Worm (Caenorhabditis elegans) whole organism, midembryonic: ENCODE results near the gene F46C3.2.
"Not testable (repeated sequence)": the region's sequence is repeated elsewhere in the genome, so short reads cannot be mapped to it uniquely, and the experiment has no call there.

Experiments used
- T22C8.4 ChIP-seq: fragments of 200-800 bp; sonication (Bioruptor generic); IDR thresholded peaks from 2 replicates; pipeline ENCODE4 v1.3.6; 2022; ENCODE audit warnings: missing genetic modification characterization, missing compliant biosample characterization
- cog-1 ChIP-seq: sonication (generic microtip); optimal IDR thresholded peaks from 2 replicates; lab custom pipeline; 2016; ENCODE audit warnings: missing genetic modification characterization, missing compliant biosample characterization
- flt-1 ChIP-seq: fragments of 200-800 bp; sonication (Bioruptor generic); IDR thresholded peaks from 2 replicates; pipeline ENCODE4 v1.3.6; 2022; ENCODE audit warnings: missing genetic modification characterization, missing compliant biosample characterization
- klf-2 ChIP-seq: fragments of 200-800 bp; sonication (Bioruptor generic); conservative IDR thresholded peaks from 2 replicates; pipeline ENCODE4 v1.3.6; 2022; ENCODE audit warnings: missing genetic modification reagents, missing genetic modification characterization, missing compliant biosample characterization
- med-1 ChIP-seq: sonication (generic microtip); optimal IDR thresholded peaks from 2 replicates; lab custom pipeline; 2017; ENCODE audit warnings: missing genetic modification characterization, mild to moderate bottlenecking, missing compliant biosample characterization, antibody characterized with exemption, missing genetic modification reagents; ENCODE audit not compliant: insufficient read depth
- ref-1 ChIP-seq: fragments of 200-800 bp; sonication (Bioruptor generic); conservative IDR thresholded peaks from 2 replicates; pipeline ENCODE4 v1.3.6; 2022; ENCODE audit warnings: missing genetic modification reagents, missing genetic modification characterization, missing compliant biosample characterization
- tab-1 ChIP-seq: fragments of 200-800 bp; sonication (Bioruptor generic); IDR thresholded peaks from 2 replicates; pipeline ENCODE4 v1.3.6; 2022; ENCODE audit warnings: missing genetic modification characterization, missing compliant biosample characterization
- ztf-23 ChIP-seq: fragments of 200-800 bp; sonication (Bioruptor generic); IDR thresholded peaks from 2 replicates; pipeline ENCODE4 v1.3.6; 2022; ENCODE audit warnings: missing genetic modification reagents, missing genetic modification characterization, missing compliant biosample characterization
- ztf-29 ChIP-seq: fragments of 200-800 bp; sonication (Bioruptor generic); IDR thresholded peaks from 2 replicates; pipeline ENCODE4 v1.3.6; 2022; ENCODE audit warnings: missing genetic modification reagents, missing genetic modification characterization, missing compliant biosample characterization

The F46C3.2 gene

DNA sequence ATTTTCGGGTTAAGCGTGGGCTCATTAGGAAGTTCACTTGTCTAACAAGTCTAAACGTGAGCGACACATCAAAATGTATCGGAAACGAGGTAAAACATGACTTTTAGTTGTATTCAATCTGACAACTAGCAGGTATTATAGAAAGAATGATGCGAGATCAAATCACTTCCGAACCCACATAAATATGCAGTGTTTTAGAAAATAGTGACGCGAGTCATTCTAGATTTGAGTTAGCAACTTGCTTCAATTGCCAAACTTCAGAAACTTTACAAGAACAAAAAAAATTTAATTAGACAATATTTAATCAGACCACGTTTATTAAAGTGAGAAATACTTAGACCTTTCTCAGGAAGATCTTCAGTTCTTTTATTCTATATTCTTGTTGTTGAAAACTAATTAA lies 38.1 kb upstream of the F46C3.2 start:
- TF ChIP-seq med-1 (GFP tag; lab: Kevin White, UChicago) (no peak), ztf-29 (GFP tag; lab: Robert Waterston, UW) (no peak), flt-1 (GFP tag; lab: Robert Waterston, UW) (no peak), T22C8.4 (GFP tag; lab: Robert Waterston, UW) (no peak), ztf-23 (GFP tag; lab: Robert Waterston, UW) (no peak), ref-1 (no peak), cog-1 (tag; lab: Kevin White, UChicago) (no peak), klf-2 (no peak), tab-1 (GFP tag; lab: Robert Waterston, UW) (no peak)

ce11 chrX:11454231-11454630 lies 35.7 kb upstream of the F46C3.2 start, which contains the start of gene F48C5.2:
F48C5.2 (minus strand) TSS chrX:11454331.
- TF ChIP-seq T22C8.4 (GFP tag; lab: Robert Waterston, UW): no peak
- TF ChIP-seq med-1 (GFP tag; lab: Kevin White, UChicago): no peak
- TF ChIP-seq ztf-29 (GFP tag; lab: Robert Waterston, UW): no peak
- no peak for TF ChIP-seq flt-1 (GFP tag; lab: Robert Waterston, UW)
- TF ChIP-seq ref-1: no peak
- TF ChIP-seq tab-1 (GFP tag; lab: Robert Waterston, UW): no peak
- TF ChIP-seq cog-1 (tag; lab: Kevin White, UChicago): no peak
- TF ChIP-seq ztf-23 (GFP tag; lab: Robert Waterston, UW): no peak
- TF ChIP-seq klf-2: no peak

- no peak for TF ChIP-seq ztf-23 (GFP tag; lab: Robert Waterston, UW)
- no peak for TF ChIP-seq ref-1
- no peak for TF ChIP-seq tab-1 (GFP tag; lab: Robert Waterston, UW)
These were observed 33.7 kb upstream of the F46C3.2 start for ce11 chrX:11452316-11452715.

- no peak for TF ChIP-seq klf-2
These were observed 31.7 kb upstream of the F46C3.2 start for ce11 chrX:11450261-11450660.

DNA sequence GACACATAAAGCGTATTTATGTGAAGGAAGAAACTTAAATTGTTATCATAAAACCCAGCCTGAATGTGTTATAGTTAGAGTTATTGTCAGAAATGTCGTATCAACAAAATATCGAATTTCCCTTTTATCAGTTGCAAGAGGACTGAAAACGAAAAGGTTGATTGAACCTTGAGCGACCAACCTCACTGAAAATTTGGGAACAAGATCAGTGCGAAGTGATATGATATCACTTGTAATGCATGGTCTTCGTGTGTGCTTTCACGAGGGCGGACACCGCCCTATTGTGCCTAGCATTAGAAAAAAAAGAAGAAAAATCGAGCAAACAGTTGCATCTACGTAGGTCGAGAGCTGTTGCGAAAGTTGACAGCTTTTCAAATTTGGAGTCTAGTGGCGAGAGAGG lies 29.1 kb upstream of the F46C3.2 start:
- TF ChIP-seq ref-1 (no peak), ztf-23 (GFP tag; lab: Robert Waterston, UW) (no peak), flt-1 (GFP tag; lab: Robert Waterston, UW) (no peak)

- TF ChIP-seq ztf-23 (GFP tag; lab: Robert Waterston, UW) (no peak), ztf-29 (GFP tag; lab: Robert Waterston, UW) (no peak), T22C8.4 (GFP tag; lab: Robert Waterston, UW) (no peak), flt-1 (GFP tag; lab: Robert Waterston, UW) (no peak), ref-1 (no peak), med-1 (GFP tag; lab: Kevin White, UChicago) (no peak)
These were observed 28.0 kb upstream of the F46C3.2 start, which contains the start of gene igeg-2 for ce11 chrX:11446535-11446934. igeg-2 (minus strand) TSS chrX:11446635.

ce11 chrX:11439740-11440139 lies 21.2 kb upstream of the F46C3.2 start, which contains the start of gene F46C3.7:
F46C3.7 (plus strand) TSS chrX:11440040.
- not testable (repeated sequence) for TF ChIP-seq ztf-29 (GFP tag; lab: Robert Waterston, UW); med-1 (GFP tag; lab: Kevin White, UChicago); flt-1 (GFP tag; lab: Robert Waterston, UW)

DNA sequence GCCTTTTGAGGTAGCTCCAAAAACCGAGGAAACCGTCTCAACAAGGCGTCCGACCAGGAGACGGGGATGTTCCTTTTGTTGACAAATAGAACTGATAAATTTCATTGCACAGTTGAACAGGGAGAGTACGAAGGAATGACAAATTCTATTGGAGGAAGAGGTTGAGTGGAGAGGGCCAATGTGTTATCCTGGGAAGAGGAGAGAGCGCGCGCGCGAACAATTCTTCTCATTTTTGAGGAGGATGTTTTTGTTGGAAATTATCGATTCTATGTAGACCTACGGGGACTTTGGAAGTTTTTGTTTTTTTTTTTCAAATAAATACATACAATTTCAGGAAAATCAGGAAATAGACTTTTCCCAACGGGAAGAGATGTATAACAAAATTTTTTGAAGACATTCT lies 19.1 kb upstream of the F46C3.2 start:
- TF ChIP-seq med-1 (GFP tag; lab: Kevin White, UChicago): no peak
- TF ChIP-seq cog-1 (tag; lab: Kevin White, UChicago): no peak
- no peak for TF ChIP-seq flt-1 (GFP tag; lab: Robert Waterston, UW)
- no peak for TF ChIP-seq T22C8.4 (GFP tag; lab: Robert Waterston, UW)
- TF ChIP-seq ztf-23 (GFP tag; lab: Robert Waterston, UW): no peak
- TF ChIP-seq tab-1 (GFP tag; lab: Robert Waterston, UW): no peak
- TF ChIP-seq ref-1: no peak
- no peak for TF ChIP-seq ztf-29 (GFP tag; lab: Robert Waterston, UW)

DNA sequence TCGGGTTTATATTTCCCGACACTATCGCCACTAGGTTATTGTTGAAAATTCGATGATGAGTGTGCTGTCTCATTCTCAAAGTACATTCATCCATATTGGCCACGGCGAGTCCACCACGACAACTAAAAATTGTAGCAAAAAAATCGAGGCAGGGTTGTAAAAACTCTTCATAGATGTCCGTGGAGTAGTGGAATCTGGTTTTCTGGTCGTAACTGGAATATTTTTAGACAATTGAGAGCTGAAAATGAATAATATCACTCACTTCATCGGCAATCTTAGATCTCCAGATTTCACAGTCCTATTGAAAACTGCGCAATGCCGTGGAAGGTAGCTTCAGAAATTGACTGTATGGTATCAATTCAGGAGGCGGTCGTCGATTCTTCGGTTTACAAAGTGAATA lies 16.9 kb upstream of the F46C3.2 start:
- TF ChIP-seq klf-2 (no peak), ztf-23 (GFP tag; lab: Robert Waterston, UW) (no peak), tab-1 (GFP tag; lab: Robert Waterston, UW) (no peak), cog-1 (tag; lab: Kevin White, UChicago) (no peak), med-1 (GFP tag; lab: Kevin White, UChicago) (no peak), T22C8.4 (GFP tag; lab: Robert Waterston, UW) (no peak), ref-1 (no peak), ztf-29 (GFP tag; lab: Robert Waterston, UW) (no peak), flt-1 (GFP tag; lab: Robert Waterston, UW) (no peak)

- TF ChIP-seq ref-1: no peak
- no peak for TF ChIP-seq med-1 (GFP tag; lab: Kevin White, UChicago)
- TF ChIP-seq T22C8.4 (GFP tag; lab: Robert Waterston, UW): no peak
- TF ChIP-seq klf-2: no peak
- no peak for TF ChIP-seq ztf-29 (GFP tag; lab: Robert Waterston, UW)
- no peak for TF ChIP-seq tab-1 (GFP tag; lab: Robert Waterston, UW)
- no peak for TF ChIP-seq cog-1 (tag; lab: Kevin White, UChicago)
- no peak for TF ChIP-seq ztf-23 (GFP tag; lab: Robert Waterston, UW)
- TF ChIP-seq flt-1 (GFP tag; lab: Robert Waterston, UW): no peak
These were observed 14.9 kb upstream of the F46C3.2 start, which contains the start of gene hum-4 for ce11 chrX:11433488-11433887. hum-4 (minus strand) TSS chrX:11433588.

DNA sequence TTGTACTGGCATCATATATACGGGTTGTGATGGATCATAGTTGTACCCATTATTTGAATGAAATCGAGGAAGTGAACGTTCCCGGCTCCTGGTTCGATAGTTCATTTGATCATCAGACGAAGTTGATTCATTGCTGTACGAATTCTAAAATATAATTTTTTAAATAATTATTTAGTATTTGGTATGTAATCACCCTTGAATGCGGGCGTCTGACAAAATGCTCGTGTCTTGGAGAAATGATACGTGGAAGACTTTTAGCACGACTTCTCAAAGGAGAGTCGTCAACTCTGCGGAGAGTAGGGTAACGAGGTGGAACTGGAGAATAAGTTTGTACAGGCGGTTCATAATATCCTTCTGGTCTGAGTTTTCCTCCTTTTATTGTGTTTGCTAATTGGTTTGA lies 9.0 kb upstream of the F46C3.2 start:
- TF ChIP-seq cog-1 (tag; lab: Kevin White, UChicago) (no peak), flt-1 (GFP tag; lab: Robert Waterston, UW) (no peak), ztf-29 (GFP tag; lab: Robert Waterston, UW) (no peak), med-1 (GFP tag; lab: Kevin White, UChicago) (no peak), klf-2 (no peak), ref-1 (no peak), T22C8.4 (GFP tag; lab: Robert Waterston, UW) (no peak), ztf-23 (GFP tag; lab: Robert Waterston, UW) (no peak), tab-1 (GFP tag; lab: Robert Waterston, UW) (no peak)
